Worm (Caenorhabditis elegans) whole organism, L2 larva: ENCODE measurements around the gene T01C3.2.
A peak's percentile ranks its signal among the peaks of the same experiment; 100 is the strongest.

Source experiments
- C34F6.9 ChIP-seq: fragments of 150-350 bp; optimal IDR thresholded peaks from 2 replicates; lab custom pipeline; 2014; ENCODE audit warnings: missing biosample characterization, missing genetic modification characterization
- R02D3.7 ChIP-seq: fragments of 150-350 bp; optimal IDR thresholded peaks from 2 replicates; lab custom pipeline; 2014; ENCODE audit warnings: missing biosample characterization, missing genetic modification characterization
- Y55F3AM.14 ChIP-seq: fragments of 200-800 bp; sonication (Bioruptor generic); optimal IDR thresholded peaks from 2 replicates; lab custom pipeline; 2018; ENCODE audit warnings: mild to moderate bottlenecking, missing genetic modification characterization, missing compliant biosample characterization
- ZK546.5 ChIP-seq: sonication (generic microtip); optimal IDR thresholded peaks from 2 replicates; lab custom pipeline; 2017; ENCODE audit warnings: missing biosample characterization, missing genetic modification characterization
- alr-1 ChIP-seq: fragments of 150-350 bp; optimal IDR thresholded peaks from 2 replicates; lab custom pipeline; 2014; ENCODE audit warnings: missing biosample characterization, missing genetic modification characterization
- aly-2 ChIP-seq: fragments of 150-350 bp; optimal IDR thresholded peaks from 2 replicates; lab custom pipeline; 2014; ENCODE audit warnings: missing biosample characterization, missing genetic modification characterization
- ama-1 ChIP-seq: fragments of 150-350 bp; optimal IDR thresholded peaks from 2 replicates; lab custom pipeline; 2018; ENCODE audit warnings: inconsistent platforms
- ceh-16 ChIP-seq: fragments of 150-350 bp; optimal IDR thresholded peaks from 2 replicates; lab custom pipeline; 2014; ENCODE audit warnings: missing biosample characterization, missing genetic modification characterization
- ceh-82 ChIP-seq: fragments of 150-350 bp; optimal IDR thresholded peaks from 2 replicates; lab custom pipeline; 2014; ENCODE audit warnings: missing biosample characterization, missing genetic modification characterization
- crh-2 ChIP-seq: sonication (generic microtip); optimal IDR thresholded peaks from 2 replicates; lab custom pipeline; 2017; ENCODE audit warnings: missing biosample characterization, missing genetic modification characterization
- dmd-4 ChIP-seq: sonication (generic microtip); optimal IDR thresholded peaks from 2 replicates; lab custom pipeline; 2017; ENCODE audit warnings: missing biosample characterization, missing genetic modification characterization
- egl-27 ChIP-seq: sonication (generic microtip); optimal IDR thresholded peaks from 3 replicates; lab custom pipeline; 2017; ENCODE audit warnings: missing biosample characterization, missing genetic modification reagents, missing genetic modification characterization
- elt-1 ChIP-seq: fragments of 150-350 bp; optimal IDR thresholded peaks from 2 replicates; lab custom pipeline; 2014; ENCODE audit warnings: missing biosample characterization, missing genetic modification characterization
- elt-3 ChIP-seq: sonication (generic microtip); optimal IDR thresholded peaks from 2 replicates; lab custom pipeline; 2017; ENCODE audit warnings: missing biosample characterization, missing genetic modification characterization
- fos-1 ChIP-seq: fragments of 150-350 bp; optimal IDR thresholded peaks from 2 replicates; lab custom pipeline; 2014; ENCODE audit warnings: missing biosample characterization, missing genetic modification characterization
- lin-11 ChIP-seq: fragments of 150-350 bp; sonication (generic microtip); optimal IDR thresholded peaks from 2 replicates; lab custom pipeline; 2014; ENCODE audit warnings: missing biosample characterization, missing genetic modification characterization, inconsistent platforms, mixed read lengths
- lin-13 ChIP-seq: fragments of 150-350 bp; optimal IDR thresholded peaks from 2 replicates; lab custom pipeline; 2014; ENCODE audit warnings: missing biosample characterization, missing genetic modification reagents, missing genetic modification characterization
- lin-39 ChIP-seq: fragments of 150-350 bp; optimal IDR thresholded peaks from 2 replicates; lab custom pipeline; 2014; ENCODE audit warnings: missing biosample characterization, missing genetic modification reagents, missing genetic modification characterization
- lsy-2 ChIP-seq, 2 experiments: fragments of 150-350 bp in 1 of 2; sonication (generic microtip) in 1 of 2; optimal IDR thresholded peaks; 2 replicates each; lab custom pipeline; 2014 to 2017; ENCODE audit warnings: missing biosample characterization in 2 of 2, missing genetic modification characterization in 2 of 2
- mab-5 ChIP-seq: fragments of 150-350 bp; optimal IDR thresholded peaks from 2 replicates; lab custom pipeline; 2014; ENCODE audit warnings: missing biosample characterization, missing genetic modification characterization
- mbf-1 ChIP-seq: sonication (generic microtip); optimal IDR thresholded peaks from 2 replicates; lab custom pipeline; 2017; ENCODE audit warnings: missing biosample characterization, missing genetic modification characterization
- nhr-11 ChIP-seq: fragments of 150-350 bp; optimal IDR thresholded peaks from 2 replicates; lab custom pipeline; 2014; ENCODE audit warnings: missing biosample characterization, missing genetic modification characterization
- nhr-129 ChIP-seq: fragments of 150-350 bp; optimal IDR thresholded peaks from 2 replicates; lab custom pipeline; 2014; ENCODE audit warnings: missing biosample characterization, missing genetic modification characterization
- nhr-23 ChIP-seq: fragments of 150-350 bp; optimal IDR thresholded peaks from 2 replicates; lab custom pipeline; 2014; ENCODE audit warnings: missing biosample characterization, missing genetic modification reagents, missing genetic modification characterization
- nhr-237 ChIP-seq: fragments of 150-350 bp; optimal IDR thresholded peaks from 2 replicates; lab custom pipeline; 2014; ENCODE audit warnings: missing biosample characterization, missing genetic modification characterization
- nhr-25 ChIP-seq: fragments of 150-350 bp; sonication (generic microtip); optimal IDR thresholded peaks from 3 replicates; lab custom pipeline; 2014; ENCODE audit warnings: missing biosample characterization, missing genetic modification characterization
- nhr-6 ChIP-seq: fragments of 150-350 bp; optimal IDR thresholded peaks from 2 replicates; lab custom pipeline; 2014; ENCODE audit warnings: missing biosample characterization, missing genetic modification characterization
- nhr-77 ChIP-seq: fragments of 150-350 bp; optimal IDR thresholded peaks from 2 replicates; lab custom pipeline; 2014; ENCODE audit warnings: missing biosample characterization, missing genetic modification characterization
- sem-4 ChIP-seq: fragments of 150-350 bp; optimal IDR thresholded peaks from 2 replicates; lab custom pipeline; 2014; ENCODE audit warnings: missing biosample characterization, missing genetic modification reagents, missing genetic modification characterization
- sma-9 ChIP-seq, 2 experiments: fragments of 150-350 bp in 1 of 2; sonication (generic microtip) in 1 of 2; optimal IDR thresholded peaks; 2 replicates each; lab custom pipeline; 2014 to 2016; ENCODE audit warnings: missing genetic modification characterization in 2 of 2, mild to moderate bottlenecking in 1 of 2, missing biosample characterization in 1 of 2, missing compliant biosample characterization in 1 of 2, missing genetic modification reagents in 1 of 2, moderate library complexity in 1 of 2
- snpc-4 ChIP-seq: fragments of 150-350 bp; optimal IDR thresholded peaks from 2 replicates; lab custom pipeline; 2014; ENCODE audit warnings: missing biosample characterization, missing genetic modification characterization
- unc-55 ChIP-seq: fragments of 150-350 bp; sonication (generic microtip); optimal IDR thresholded peaks from 3 replicates; lab custom pipeline; 2014; ENCODE audit warnings: missing biosample characterization, missing genetic modification reagents, missing genetic modification characterization
- unc-62 ChIP-seq: fragments of 150-350 bp; optimal IDR thresholded peaks from 2 replicates; lab custom pipeline; 2014; ENCODE audit warnings: missing biosample characterization, missing genetic modification reagents, missing genetic modification characterization
- zag-1 ChIP-seq: fragments of 150-350 bp; optimal IDR thresholded peaks from 2 replicates; lab custom pipeline; 2014; ENCODE audit warnings: missing biosample characterization, missing genetic modification characterization
- ztf-1 ChIP-seq: fragments of 200-800 bp; sonication (Bioruptor generic); conservative IDR thresholded peaks from 2 replicates; pipeline ENCODE4 v1.3.6; 2022; ENCODE audit warnings: missing genetic modification characterization, missing compliant biosample characterization
- ztf-4 ChIP-seq: fragments of 150-350 bp; optimal IDR thresholded peaks from 2 replicates; lab custom pipeline; 2014; ENCODE audit warnings: missing biosample characterization, missing genetic modification characterization

The T01C3.2 gene

ce11 chrV:14942898-14943297, 48.1 kb upstream of the T01C3.2 start:
- TF ChIP-seq nhr-6 (tag; lab: Kevin White, UChicago) (no peak), elt-3 (no peak), nhr-25 (tag; lab: Kevin White, UChicago) (no peak)
- TF ChIP-seq, all 48 proteins: peak for 0

DNA sequence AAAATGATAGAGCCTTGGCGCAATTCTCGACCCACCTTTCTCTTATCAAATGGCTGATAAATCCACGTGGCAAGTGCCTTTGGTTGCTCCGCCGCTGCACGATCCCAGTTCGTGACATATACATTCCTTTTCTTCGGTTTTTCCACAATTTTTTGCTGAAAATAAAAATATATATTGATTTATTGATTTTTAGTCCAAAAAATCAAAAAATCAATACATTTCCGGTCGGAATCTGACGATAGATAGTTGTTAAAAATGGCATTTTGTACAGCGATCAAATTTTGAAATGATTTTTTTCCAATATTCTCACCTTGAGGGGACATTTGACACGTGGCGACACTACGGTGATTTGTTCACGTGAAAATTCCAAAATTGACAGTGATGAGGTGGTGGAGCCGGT, 47.2 kb upstream of the T01C3.2 start:
- TF ChIP-seq nhr-23 (tag; lab: Kevin White, UChicago) (no peak), crh-2 (no peak), alr-1 (no peak), unc-55 (GFP tag; lab: Kevin White, UChicago) (no peak), ztf-4 (tag; lab: Kevin White, UChicago) (no peak)

DNA sequence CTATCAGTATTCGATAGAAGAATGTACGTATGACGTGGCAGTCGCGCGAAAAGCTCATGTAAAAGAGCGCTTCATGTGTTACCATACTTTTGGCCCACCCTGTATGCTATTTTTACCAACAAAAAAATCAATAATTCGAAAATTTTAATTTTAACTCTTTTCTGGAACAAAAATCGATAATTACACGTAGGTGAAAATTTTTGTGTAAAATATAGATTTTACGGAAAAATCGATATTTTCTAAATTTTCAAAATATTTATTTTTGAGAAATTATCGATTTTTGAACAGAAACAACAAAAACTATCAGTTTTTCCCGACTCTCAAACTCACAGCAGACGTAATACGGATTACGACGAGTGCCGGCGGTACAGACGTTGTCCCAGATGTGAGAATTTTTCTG, 45.8 kb upstream of the T01C3.2 start:
- TF ChIP-seq ztf-1 (GFP tag; lab: Robert Waterston, UW) = no peak
- no peak for TF ChIP-seq fos-1 (tag; lab: Kevin White, UChicago)
- TF ChIP-seq nhr-237 (tag; lab: Kevin White, UChicago) = no peak
- no peak for TF ChIP-seq nhr-11 (tag; lab: Kevin White, UChicago)
- no peak for TF ChIP-seq lin-13 (GFP tag; lab: Kevin White, UChicago)
- TF ChIP-seq ceh-16 (tag; lab: Kevin White, UChicago) = no peak
- TF ChIP-seq dmd-4 (tag; lab: Kevin White, UChicago) = no peak
- no peak for TF ChIP-seq mbf-1 (tag; lab: Kevin White, UChicago)
- TF ChIP-seq sem-4 (tag; lab: Kevin White, UChicago) = no peak
- no peak for TF ChIP-seq elt-3
- no peak for TF ChIP-seq R02D3.7 (tag; lab: Kevin White, UChicago)
- TF ChIP-seq snpc-4 (tag; lab: Kevin White, UChicago) = no peak
- TF ChIP-seq, all 48 proteins: peak for 0

DNA sequence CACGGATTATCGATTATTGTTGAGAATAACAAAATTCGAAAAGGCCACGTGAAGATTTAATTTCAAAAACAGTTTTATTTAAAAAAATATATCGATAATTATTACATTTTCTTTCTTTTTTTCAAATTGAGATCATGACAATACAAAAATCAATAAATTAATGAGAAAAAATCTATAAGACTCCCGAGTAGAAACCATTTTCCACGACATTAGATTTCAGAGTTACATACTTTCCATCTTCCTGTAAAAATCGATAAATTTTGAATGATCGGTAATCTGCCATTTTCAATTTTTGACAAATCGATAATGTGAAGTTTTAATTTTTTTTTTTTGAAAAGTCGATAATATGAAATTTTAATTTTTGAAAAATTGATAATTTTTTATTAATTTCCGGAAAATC, 45.3 kb upstream of the T01C3.2 start, which contains the start of gene C30G7.3:
TSS of gene C30G7.3 (minus strand) at position 8 of the 400 bp plus-strand sequence.
- TF ChIP-seq elt-3 (no peak), ZK546.5 (no peak)

DNA sequence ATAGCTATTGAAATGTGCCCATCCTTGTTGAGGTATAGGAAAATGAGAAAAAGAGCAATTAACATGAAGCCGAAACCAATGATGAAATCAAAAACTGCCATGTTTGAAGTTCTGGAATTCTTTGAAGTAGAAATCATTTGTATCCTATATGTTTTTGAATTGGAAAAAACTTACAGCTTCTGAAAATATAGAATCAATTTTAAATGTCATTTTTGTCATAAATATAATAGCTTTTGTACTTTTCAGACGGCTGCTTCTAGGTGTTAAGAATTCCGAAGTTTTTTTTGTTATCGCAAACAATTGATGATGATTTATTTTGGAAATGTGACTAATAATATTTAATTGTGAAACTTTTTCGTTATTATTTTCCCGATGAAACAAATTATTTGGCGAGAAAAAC, 43.9 kb upstream of the T01C3.2 start, which contains the start of gene C30G7.4:
TSS of gene C30G7.4 (minus strand) at position 101 of the 400 bp plus-strand sequence.
- TF ChIP-seq ceh-82 (tag; lab: Kevin White, UChicago) = no peak
- TF ChIP-seq elt-3 = no peak

- TF ChIP-seq Y55F3AM.14 (GFP tag; lab: Kevin White, UChicago) (no peak), mab-5 (tag; lab: Kevin White, UChicago) (no peak), egl-27 (no peak), elt-1 (tag; lab: Kevin White, UChicago) (no peak), sma-9 (GFP tag; optimal IDR thresholded peaks at IDR 0.05; lab: Kevin White, UChicago) (no peak), sma-9 (tag; optimal IDR thresholded peaks at IDR 0.05; lab: Kevin White, UChicago) (no peak), nhr-23 (tag; lab: Kevin White, UChicago) (no peak), nhr-77 (tag; lab: Kevin White, UChicago) (no peak), lsy-2 (tag; optimal IDR thresholded peaks at IDR 0.05; lab: Kevin White, UChicago) (no peak), lin-39 (tag; lab: Kevin White, UChicago) (no peak), mbf-1 (tag; lab: Kevin White, UChicago) (no peak), unc-62 (GFP tag; lab: Kevin White, UChicago) (no peak), aly-2 (no peak), unc-55 (GFP tag; lab: Kevin White, UChicago) (no peak), elt-3 (no peak), nhr-237 (tag; lab: Kevin White, UChicago) (no peak), sem-4 (tag; lab: Kevin White, UChicago) (no peak), lin-11 (tag; lab: Kevin White, UChicago) (peak; percentile 43), alr-1 (no peak), C34F6.9 (tag; lab: Kevin White, UChicago) (peak; percentile 49), zag-1 (tag; lab: Kevin White, UChicago) (no peak), nhr-129 (tag; lab: Kevin White, UChicago) (peak; percentile 83), nhr-11 (tag; lab: Kevin White, UChicago) (no peak), ceh-82 (tag; lab: Kevin White, UChicago) (no peak), ama-1 (lab: Kevin White, UChicago) (peak; percentile 17)
Measured at ce11 chrV:14948566-14948965, 42.4 kb upstream of the T01C3.2 start.
